Worm (Caenorhabditis elegans): ENCODE data around the gene C16C10.4.

DNA sequence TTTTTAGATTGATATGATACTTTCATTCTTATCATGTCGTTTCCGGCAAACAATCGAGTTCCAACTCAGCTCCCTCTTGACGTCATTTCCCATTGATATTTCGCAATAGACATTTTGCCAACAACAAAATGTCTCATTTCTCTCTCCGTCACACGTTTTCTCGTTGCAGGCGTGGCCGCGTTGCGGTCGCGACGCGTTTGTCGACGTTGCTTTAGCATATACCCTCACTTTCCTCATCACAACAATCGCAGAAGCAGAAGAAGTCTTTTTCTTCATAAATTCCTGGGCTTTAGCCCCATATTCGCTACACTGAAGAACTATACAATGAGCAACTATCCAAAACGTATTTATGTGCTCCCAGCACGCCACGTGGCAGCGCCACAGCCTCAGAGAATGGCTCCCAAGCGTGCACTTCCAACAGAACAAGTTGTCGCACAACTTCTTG lies 22.5 kb downstream of the C16C10.4 start, which contains the start of gene xbp-1:
- TF ChIP-seq nhr-237 (tag; optimal IDR thresholded peaks at IDR 0.05): no peak
- peak; percentile 92 for TF ChIP-seq ama-1 (optimal IDR thresholded peaks at IDR 0.05)
- TF ChIP-seq Y55F3AM.14 (GFP tag; optimal IDR thresholded peaks at IDR 0.05): peak; percentile 81
- no peak for TF ChIP-seq unc-62 (GFP tag; optimal IDR thresholded peaks at IDR 0.05)
- TF ChIP-seq mdl-1 (tag; optimal IDR thresholded peaks at IDR 0.05): peak; percentile 31 to 72
